Fruit fly (Drosophila melanogaster) whole organism, wandering third instar larva: ENCODE data around the gene QC.

Experiments used
- Abd-B ChIP-seq: fragments of >200 bp; optimal IDR thresholded peaks from 2 replicates; lab custom pipeline; 2017; ENCODE audit warnings: missing biosample characterization, missing genetic modification characterization
- CG9705 ChIP-seq: fragments of 200-800 bp; sonication (Bioruptor generic); optimal IDR thresholded peaks from 2 replicates; lab custom pipeline; 2018; ENCODE audit warnings: missing biosample characterization, mild to moderate bottlenecking, missing genetic modification characterization
- Dfd ChIP-seq: fragments of >200 bp; optimal IDR thresholded peaks from 2 replicates; lab custom pipeline; 2017; ENCODE audit warnings: missing biosample characterization, missing genetic modification characterization
- Dif ChIP-seq: fragments of 200-275, 200-300 bp; sonication (Bioruptor generic); optimal IDR thresholded peaks from 2 replicates; lab custom pipeline; 2018; ENCODE audit warnings: missing biosample characterization, missing genetic modification characterization; ENCODE audit not compliant: partially characterized antibody
- GATAd ChIP-seq: sonication (Bioruptor generic); optimal IDR thresholded peaks from 2 replicates; lab custom pipeline; 2016; ENCODE audit warnings: missing biosample characterization, missing genetic modification characterization
- HLH106 ChIP-seq: fragments of 200-800 bp; optimal IDR thresholded peaks from 3 replicates; lab custom pipeline; 2019; ENCODE audit warnings: missing biosample characterization, mild to moderate bottlenecking, missing genetic modification characterization, moderate library complexity
- Hr78 ChIP-seq: fragments of >200 bp; optimal IDR thresholded peaks from 2 replicates; lab custom pipeline; 2017; ENCODE audit warnings: missing biosample characterization, missing genetic modification characterization
- Hr83 ChIP-seq: fragments of 200-300 bp; sonication (Bioruptor generic); optimal IDR thresholded peaks from 2 replicates; lab custom pipeline; 2016; ENCODE audit warnings: missing biosample characterization, mild to moderate bottlenecking, missing genetic modification characterization, moderate library complexity; ENCODE audit not compliant: poor library complexity, severe bottlenecking
- Jra ChIP-seq: sonication (Bioruptor generic); optimal IDR thresholded peaks from 2 replicates; lab custom pipeline; 2016; ENCODE audit warnings: missing biosample characterization, missing genetic modification characterization
- N ChIP-seq: fragments of >200 bp; optimal IDR thresholded peaks from 2 replicates; lab custom pipeline; 2018; ENCODE audit warnings: missing biosample characterization, missing external identifiers, missing genetic modification characterization
- OdsH ChIP-seq: fragments of 200-800 bp; sonication (Bioruptor generic); optimal IDR thresholded peaks from 2 replicates; lab custom pipeline; 2016; ENCODE audit warnings: missing biosample characterization, mild to moderate bottlenecking, missing genetic modification characterization
- Rel ChIP-seq, 2 experiments: fragments of 200-800 bp; sonication (Bioruptor generic) in 1 of 2; optimal IDR thresholded peaks; 2 replicates in 1 of 2; 3 replicates in 1 of 2; lab custom pipeline; 2016 to 2019; ENCODE audit warnings: mild to moderate bottlenecking in 2 of 2, missing biosample characterization in 2 of 2, missing genetic modification characterization in 2 of 2, moderate library complexity in 1 of 2
- Sp1 ChIP-seq: fragments of 200-800 bp; sonication (Bioruptor generic); optimal IDR thresholded peaks from 3 replicates; lab custom pipeline; 2019; ENCODE audit warnings: missing biosample characterization, mild to moderate bottlenecking, missing genetic modification characterization, moderate library complexity
- Vsx2 ChIP-seq: fragments of 200-300, 225-300 bp; sonication (Bioruptor generic); optimal IDR thresholded peaks from 2 replicates; lab custom pipeline; 2018; ENCODE audit warnings: missing biosample characterization, missing genetic modification characterization; ENCODE audit not compliant: partially characterized antibody
- br ChIP-seq: fragments of 200-800 bp; sonication (Bioruptor generic); optimal IDR thresholded peaks from 2 replicates; lab custom pipeline; 2016; ENCODE audit warnings: missing biosample characterization, missing genetic modification characterization
- brk ChIP-seq: fragments of 200-800 bp; sonication (Bioruptor generic); optimal IDR thresholded peaks from 2 replicates; lab custom pipeline; 2016; ENCODE audit warnings: missing biosample characterization, mild to moderate bottlenecking, missing genetic modification characterization
- dl ChIP-seq, 2 experiments: fragments of 175-275, 200-275 bp in 1 of 2; fragments of 200-275 bp in 1 of 2; sonication (Bioruptor generic); optimal IDR thresholded peaks; lab custom pipeline; 2018; ENCODE audit warnings: mild to moderate bottlenecking in 2 of 2, missing biosample characterization in 2 of 2, missing genetic modification characterization in 2 of 2, moderate library complexity in 2 of 2; ENCODE audit not compliant: partially characterized antibody in 2 of 2, insufficient read depth in 1 of 2
- dmrt93B ChIP-seq: fragments of 200-800 bp; sonication (Bioruptor generic); optimal IDR thresholded peaks from 2 replicates; lab custom pipeline; 2018; ENCODE audit warnings: missing biosample characterization, mild to moderate bottlenecking, missing genetic modification characterization
- dsf ChIP-seq: sonication (Bioruptor generic); optimal IDR thresholded peaks from 2 replicates; lab custom pipeline; 2016; ENCODE audit warnings: missing biosample characterization, missing genetic modification characterization, borderline replicate concordance
- ey ChIP-seq: fragments of 200-800 bp; sonication (Bioruptor generic); optimal IDR thresholded peaks from 2 replicates; lab custom pipeline; 2016; ENCODE audit warnings: missing biosample characterization, missing genetic modification characterization
- fru ChIP-seq: fragments of 200-800 bp; sonication (Bioruptor generic); optimal IDR thresholded peaks from 3 replicates; lab custom pipeline; 2016; ENCODE audit warnings: missing biosample characterization, mild to moderate bottlenecking, missing genetic modification characterization
- h ChIP-seq: fragments of 200-800 bp; sonication (Bioruptor generic); optimal IDR thresholded peaks from 3 replicates; lab custom pipeline; 2016; ENCODE audit warnings: missing biosample characterization, mild to moderate bottlenecking, missing genetic modification characterization
- jim ChIP-seq: fragments of 175-275, 200-325 bp; sonication (Bioruptor generic); optimal IDR thresholded peaks from 2 replicates; lab custom pipeline; 2016; ENCODE audit warnings: missing biosample characterization, mild to moderate bottlenecking, missing genetic modification characterization
- lola ChIP-seq: fragments of >200 bp; optimal IDR thresholded peaks from 2 replicates; lab custom pipeline; 2017; ENCODE audit warnings: missing biosample characterization, missing genetic modification characterization
- pan ChIP-seq: fragments of >200 bp; optimal IDR thresholded peaks from 2 replicates; lab custom pipeline; 2017
- psq ChIP-seq: fragments of 200-800 bp; sonication (Bioruptor generic); optimal IDR thresholded peaks from 3 replicates; lab custom pipeline; 2017; ENCODE audit warnings: missing biosample characterization, mild to moderate bottlenecking, missing genetic modification characterization, moderate library complexity
- sage ChIP-seq: fragments of 200-800 bp; sonication (Bioruptor generic); optimal IDR thresholded peaks from 2 replicates; lab custom pipeline; 2016; ENCODE audit warnings: missing biosample characterization, mild to moderate bottlenecking, missing genetic modification characterization
- sv ChIP-seq: fragments of 200-800 bp; sonication (Bioruptor generic); optimal IDR thresholded peaks from 3 replicates; lab custom pipeline; 2016; ENCODE audit warnings: missing biosample characterization, missing genetic modification characterization
- tai ChIP-seq: sonication (Bioruptor generic); optimal IDR thresholded peaks from 2 replicates; lab custom pipeline; 2016; ENCODE audit warnings: missing biosample characterization, missing genetic modification characterization
- usp ChIP-seq: fragments of >200 bp; optimal IDR thresholded peaks from 2 replicates; lab custom pipeline; 2017; ENCODE audit warnings: missing biosample characterization, missing genetic modification characterization
- woc ChIP-seq: sonication (Bioruptor generic); optimal IDR thresholded peaks from 2 replicates; lab custom pipeline; 2016; ENCODE audit warnings: missing biosample characterization, mild to moderate bottlenecking, missing genetic modification characterization

Gene QC

dm6 chr3L:5902189-5902765 is at the start of gene QC:
Gene QC, minus strand, starts transcription at chr3L:5902456.
- TF ChIP-seq Rel (GFP tag; optimal IDR thresholded peaks at IDR 0.05; lab: Kevin White, UChicago) (no peak), Rel (tag; optimal IDR thresholded peaks at IDR 0.05; lab: Kevin White, UChicago) (peak; percentile 45), Vsx2 (GFP tag; lab: Kevin White, UChicago) (peak; percentile 21), GATAd (GFP tag; lab: Kevin White, UChicago) (no peak)
- TF ChIP-seq, all 38 proteins: peak for 2

dm6 chr3L:5950467-5950866 is 48.2 kb upstream of the QC start, which contains the start of gene Egfrap:
Gene Egfrap, minus strand, starts transcription at chr3L:5950658.
- TF ChIP-seq ey (GFP tag; lab: Kevin White, UChicago): no peak
- no peak for TF ChIP-seq dsf (GFP tag; lab: Kevin White, UChicago)
- no peak for TF ChIP-seq Jra
- peak; percentile 39 for TF ChIP-seq Dif (GFP tag; lab: Kevin White, UChicago)
- no peak for TF ChIP-seq sage (GFP tag; lab: Kevin White, UChicago)
- peak; percentile 69 for TF ChIP-seq Vsx2 (GFP tag; lab: Kevin White, UChicago)
- no peak for TF ChIP-seq Abd-B (GFP tag; lab: Kevin White, UChicago)

dm6 chr3L:5947110-5947731 is 45.0 kb upstream of the QC start:
- no peak for TF ChIP-seq dsf (GFP tag; lab: Kevin White, UChicago)
- TF ChIP-seq CG9705 (GFP tag; lab: Kevin White, UChicago): no peak
- no peak for TF ChIP-seq Vsx2 (GFP tag; lab: Kevin White, UChicago)
- TF ChIP-seq lola (GFP tag; lab: Kevin White, UChicago): no peak
- TF ChIP-seq Hr83 (GFP tag; lab: Kevin White, UChicago): no peak
- no peak for TF ChIP-seq Rel (GFP tag; optimal IDR thresholded peaks at IDR 0.05; lab: Kevin White, UChicago)
- TF ChIP-seq Rel (tag; optimal IDR thresholded peaks at IDR 0.05; lab: Kevin White, UChicago): no peak
- no peak for TF ChIP-seq tai (GFP tag; lab: Kevin White, UChicago)
- no peak for TF ChIP-seq brk (GFP tag; lab: Kevin White, UChicago)
- TF ChIP-seq dl (GFP tag; optimal IDR thresholded peaks at IDR 0.05; lab: Kevin White, UChicago; ENCODE audit: insufficient read depth in 1 of 2, partially characterized antibody in 2 of 2): no peak
- no peak for TF ChIP-seq HLH106 (tag; lab: Kevin White, UChicago)
- no peak for TF ChIP-seq sv (GFP tag; lab: Kevin White, UChicago)
- no peak for TF ChIP-seq N (GFP tag; lab: Kevin White, UChicago)
- no peak for TF ChIP-seq br (GFP tag; lab: Kevin White, UChicago)
- no peak for TF ChIP-seq dmrt93B (GFP tag; lab: Kevin White, UChicago)
- no peak for TF ChIP-seq h (GFP tag; lab: Kevin White, UChicago)
- no peak for TF ChIP-seq jim
- no peak for TF ChIP-seq Abd-B (GFP tag; lab: Kevin White, UChicago)
- TF ChIP-seq Hr78: no peak
- TF ChIP-seq Sp1 (GFP tag; lab: Kevin White, UChicago): no peak
- no peak for TF ChIP-seq woc (GFP tag; lab: Kevin White, UChicago)

dm6 chr3L:5945571-5945970 is 43.3 kb upstream of the QC start:
- TF ChIP-seq Dif (GFP tag; lab: Kevin White, UChicago) (no peak), Vsx2 (GFP tag; lab: Kevin White, UChicago) (no peak), woc (GFP tag; lab: Kevin White, UChicago) (no peak), dsf (GFP tag; lab: Kevin White, UChicago) (no peak), Dfd (GFP tag; lab: Kevin White, UChicago) (no peak), dl (GFP tag; optimal IDR thresholded peaks at IDR 0.05; lab: Kevin White, UChicago; ENCODE audit: insufficient read depth in 1 of 2, partially characterized antibody in 2 of 2) (no peak), OdsH (GFP tag; lab: Kevin White, UChicago) (no peak), fru (GFP tag; lab: Kevin White, UChicago) (no peak), psq (no peak), usp (GFP tag; lab: Kevin White, UChicago) (no peak), tai (GFP tag; lab: Kevin White, UChicago) (no peak), pan (lab: Kevin White, UChicago) (no peak), br (GFP tag; lab: Kevin White, UChicago) (no peak), Jra (no peak)
- TF ChIP-seq, all 38 proteins: peak for 0
